Worm (Caenorhabditis elegans): Measurements from ENCODE around the gene sorf-2.

sorf-2 gene

ce11 chrIII:5294867-5295266 is 31.6 kb upstream of the sorf-2 start (continued):
- TF ChIP-seq tlf-1 (GFP tag; optimal IDR thresholded peaks at IDR 0.05) (no peak), ets-4 (GFP tag; optimal IDR thresholded peaks at IDR 0.05) (peak; percentile 62), tbx-9 (tag; optimal IDR thresholded peaks at IDR 0.05; ENCODE audit: borderline replicate concordance) (no peak), somi-1 (GFP tag; optimal IDR thresholded peaks at IDR 0.05) (peak; percentile 80), bed-1 (GFP tag; IDR thresholded peaks at IDR 0.05) (peak; percentile 87; the same call in 1 of the 2 replicates), lag-1 (GFP tag; IDR thresholded peaks at IDR 0.05) (no peak), pha-4 (tag; optimal IDR thresholded peaks at IDR 0.05) (no peak), ztf-6 (GFP tag; IDR thresholded peaks at IDR 0.05) (no peak), nfya-1 (tag; optimal IDR thresholded peaks at IDR 0.05; ENCODE audit: borderline replicate concordance, insufficient read depth) (no peak), ceh-27 (GFP tag; optimal IDR thresholded peaks at IDR 0.05) (peak; percentile 73), unc-62 (GFP tag; optimal IDR thresholded peaks at IDR 0.05) (no peak), lin-35 (GFP tag; optimal IDR thresholded peaks at IDR 0.05) (peak in 1 of 3 experiments; percentile 68), sptf-2 (GFP tag; optimal IDR thresholded peaks at IDR 0.05) (peak; percentile 34), bed-2 (GFP tag; IDR thresholded peaks at IDR 0.05) (no peak), nhr-80 (tag; optimal IDR thresholded peaks at IDR 0.05) (no peak), atf-7 (tag; optimal IDR thresholded peaks at IDR 0.05) (peak; percentile 38), mxl-1 (tag; optimal IDR thresholded peaks at IDR 0.05) (peak; percentile 81), attf-5 (GFP tag; optimal IDR thresholded peaks at IDR 0.05) (peak; percentile 65), F10E7.11 (tag; optimal IDR thresholded peaks at IDR 0.05) (peak; percentile 57), lir-1 (GFP tag; conservative IDR thresholded peaks at IDR 0.05) (peak; percentile 50; the same call in 1 of the 2 replicates), madf-6 (GFP tag; IDR thresholded peaks at IDR 0.05) (no peak), unc-130 (GFP tag; optimal IDR thresholded peaks at IDR 0.05) (peak; percentile 47), F49E8.2 (tag; optimal IDR thresholded peaks at IDR 0.05; ENCODE audit: insufficient read depth) (no peak), nfya-2 (GFP tag; IDR thresholded peaks at IDR 0.05) (0 out of 2 replicates have a peak, but pooled peaks have one; percentile 61), ceh-58 (GFP tag; IDR thresholded peaks at IDR 0.05) (0 out of 2 replicates have a peak, but pooled peaks have one; percentile 55), mcd-1 (GFP tag; IDR thresholded peaks at IDR 0.05) (no peak; the same call in 1 of the 2 replicates), rec-8 (tag; optimal IDR thresholded peaks at IDR 0.05) (peak; percentile 82), lin-26 (GFP tag; IDR thresholded peaks at IDR 0.05) (peak; percentile 94), egl-18 (GFP tag; IDR thresholded peaks at IDR 0.05) (0 out of 2 replicates have a peak, but pooled peaks have one; percentile 67), C17E4.6 (GFP tag; IDR thresholded peaks at IDR 0.05) (no peak), ZK185.1 (tag; optimal IDR thresholded peaks at IDR 0.05; ENCODE audit: poor library complexity, severe bottlenecking) (peak; percentile 44), nfyb-1 (GFP tag; IDR thresholded peaks at IDR 0.05) (peak; percentile 81), T07F8.4 (tag; optimal IDR thresholded peaks at IDR 0.05) (peak; percentile 26), mel-28 (tag; optimal IDR thresholded peaks at IDR 0.05; ENCODE audit: borderline replicate concordance) (no peak), cebp-1 (GFP tag; IDR thresholded peaks at IDR 0.05) (peak; percentile 43; the same call in 1 of the 2 replicates), cebp-1 (tag; optimal IDR thresholded peaks at IDR 0.05) (no peak), snpc-1.1 (tag; optimal IDR thresholded peaks at IDR 0.05; ENCODE audit: insufficient read depth) (peak; percentile 24), F57A8.1 (GFP tag; optimal IDR thresholded peaks at IDR 0.05) (peak; percentile 39), aptf-2 (GFP tag; conservative IDR thresholded peaks at IDR 0.05) (no peak), cebp-2 (GFP tag; IDR thresholded peaks at IDR 0.05) (0 out of 2 replicates have a peak, but pooled peaks have one; percentile 79), snpc-4 (GFP tag; optimal IDR thresholded peaks at IDR 0.05) (peak; percentile 64), snpc-4 (tag; optimal IDR thresholded peaks at IDR 0.05) (peak in 2 of 4 experiments; percentile 55 to 57), fkh-3 (tag; optimal IDR thresholded peaks at IDR 0.05) (no peak), egrh-3 (GFP tag; IDR thresholded peaks at IDR 0.05) (0 out of 2 replicates have a peak, but pooled peaks have one; percentile 29), B0035.1 (tag; optimal IDR thresholded peaks at IDR 0.05) (peak; percentile 45), snpc-1.3 (tag; optimal IDR thresholded peaks at IDR 0.05; ENCODE audit: insufficient read depth) (peak; percentile 80), hmg-1.2 (GFP tag; IDR thresholded peaks at IDR 0.05) (peak; percentile 76)
